Worm (Caenorhabditis elegans) whole organism, L4 larva: ENCODE data around the gene str-187.

Experiments
- F26F4.8 ChIP-seq: fragments of 200-800 bp; sonication (Bioruptor generic); conservative IDR thresholded peaks from 2 replicates; pipeline ENCODE4 v1.3.6; 2022; ENCODE audit warnings: missing genetic modification characterization, missing compliant biosample characterization
- F37D6.2 ChIP-seq: sonication (generic microtip); optimal IDR thresholded peaks from 2 replicates; lab custom pipeline; 2016; ENCODE audit warnings: mild to moderate bottlenecking, missing genetic modification characterization, missing compliant biosample characterization
- R02D3.7 ChIP-seq: fragments of 150-350 bp; sonication (generic microtip); optimal IDR thresholded peaks from 3 replicates; lab custom pipeline; 2014; ENCODE audit warnings: missing biosample characterization, missing genetic modification characterization
- Y5F2A.4 ChIP-seq: fragments of 200-800 bp; sonication (Bioruptor generic); optimal IDR thresholded peaks from 2 replicates; lab custom pipeline; 2018; ENCODE audit warnings: mild to moderate bottlenecking, missing genetic modification characterization, missing compliant biosample characterization
- Y75B8A.6 ChIP-seq: fragments of 200-800 bp; sonication (Bioruptor generic); IDR thresholded peaks from 2 replicates; pipeline ENCODE4 v1.3.6; 2022; ENCODE audit warnings: missing genetic modification reagents, missing genetic modification characterization, missing compliant biosample characterization
- ZK546.5 ChIP-seq, 2 experiments: sonication (generic microtip); optimal IDR thresholded peaks; 2 replicates each; lab custom pipeline; 2017; ENCODE audit warnings: missing biosample characterization in 2 of 2, missing genetic modification characterization in 2 of 2
- aly-2 ChIP-seq: sonication (generic microtip); optimal IDR thresholded peaks from 2 replicates; lab custom pipeline; 2018; ENCODE audit warnings: missing biosample characterization, missing genetic modification characterization
- ceh-20 ChIP-seq: fragments of 200-800 bp; sonication (Bioruptor generic); IDR thresholded peaks from 2 replicates; pipeline ENCODE4 v1.3.6; 2022; ENCODE audit warnings: missing genetic modification reagents, missing genetic modification characterization, missing compliant biosample characterization
- ceh-28 ChIP-seq: fragments of 150-350 bp; optimal IDR thresholded peaks from 2 replicates; lab custom pipeline; 2014; ENCODE audit warnings: missing biosample characterization, missing genetic modification reagents, missing genetic modification characterization
- ceh-32 ChIP-seq: sonication (generic microtip); optimal IDR thresholded peaks from 2 replicates; lab custom pipeline; 2016; ENCODE audit warnings: mild to moderate bottlenecking, missing genetic modification characterization, missing compliant biosample characterization; ENCODE audit not compliant: poor library complexity
- ceh-62 ChIP-seq: sonication (generic microtip); optimal IDR thresholded peaks from 2 replicates; lab custom pipeline; 2017; ENCODE audit warnings: missing biosample characterization, missing genetic modification characterization
- ceh-82 ChIP-seq: sonication (generic microtip); optimal IDR thresholded peaks from 2 replicates; lab custom pipeline; 2017; ENCODE audit warnings: missing biosample characterization, missing genetic modification characterization
- ces-1 ChIP-seq: fragments of 150-350 bp; sonication (generic microtip); optimal IDR thresholded peaks from 4 replicates; lab custom pipeline; 2014; ENCODE audit warnings: missing biosample characterization, missing genetic modification reagents, missing genetic modification characterization
- cey-2 ChIP-seq: sonication (generic microtip); optimal IDR thresholded peaks from 3 replicates; lab custom pipeline; 2017; ENCODE audit warnings: missing genetic modification characterization, mild to moderate bottlenecking, missing compliant biosample characterization, antibody characterized with exemption, borderline replicate concordance; ENCODE audit not compliant: insufficient read depth
- daf-12 ChIP-seq: fragments of 150-350 bp; optimal IDR thresholded peaks from 2 replicates; lab custom pipeline; 2014; ENCODE audit warnings: missing biosample characterization, missing genetic modification reagents, missing genetic modification characterization
- daf-19 ChIP-seq: fragments of 200-800 bp; sonication (Bioruptor generic); conservative IDR thresholded peaks from 2 replicates; pipeline ENCODE4 v1.3.6; 2022; ENCODE audit warnings: missing genetic modification characterization, missing compliant biosample characterization
- duxl-1 ChIP-seq: sonication (generic microtip); optimal IDR thresholded peaks from 2 replicates; lab custom pipeline; 2016; ENCODE audit warnings: mild to moderate bottlenecking, missing genetic modification characterization, moderate library complexity, missing compliant biosample characterization; ENCODE audit not compliant: poor library complexity
- egl-43 ChIP-seq: fragments of 200-800 bp; sonication (Bioruptor generic); IDR thresholded peaks from 2 replicates; pipeline ENCODE4 v1.3.6; 2022; ENCODE audit warnings: missing genetic modification reagents, missing genetic modification characterization, missing compliant biosample characterization
- fkh-10 ChIP-seq: fragments of 150-350 bp; optimal IDR thresholded peaks from 2 replicates; lab custom pipeline; 2014; ENCODE audit warnings: missing biosample characterization, missing genetic modification reagents, missing genetic modification characterization
- hif-1 ChIP-seq, 2 experiments: sonication (generic microtip); optimal IDR thresholded peaks; 2 replicates each; lab custom pipeline; 2016 to 2017; ENCODE audit warnings: missing compliant biosample characterization in 2 of 2, missing genetic modification characterization in 2 of 2, missing genetic modification reagents in 2 of 2, missing genotype in 2 of 2, mild to moderate bottlenecking in 1 of 2
- hlh-30 ChIP-seq: sonication (generic microtip); optimal IDR thresholded peaks from 2 replicates; lab custom pipeline; 2017; ENCODE audit warnings: antibody characterized with exemption, mild to moderate bottlenecking, missing genetic modification characterization, missing compliant biosample characterization; ENCODE audit not compliant: insufficient read depth
- hmg-1.1 ChIP-seq: fragments of 200-800 bp; sonication (Bioruptor generic); IDR thresholded peaks from 2 replicates; pipeline ENCODE4 v1.3.6; 2022; ENCODE audit warnings: missing genetic modification reagents, missing genetic modification characterization, missing compliant biosample characterization
- lin-15B ChIP-seq: fragments of 150-350 bp; sonication (generic microtip); optimal IDR thresholded peaks from 3 replicates; lab custom pipeline; 2014; ENCODE audit warnings: missing biosample characterization, missing genetic modification characterization
- lin-39 ChIP-seq: fragments of 150-350 bp; optimal IDR thresholded peaks from 2 replicates; lab custom pipeline; 2014; ENCODE audit warnings: missing biosample characterization, missing genetic modification reagents, missing genetic modification characterization
- lsy-2 ChIP-seq, 2 experiments: fragments of 150-350 bp in 1 of 2; sonication (generic microtip) in 1 of 2; optimal IDR thresholded peaks; 2 replicates each; lab custom pipeline; 2014 to 2017; ENCODE audit warnings: missing biosample characterization in 2 of 2, missing genetic modification characterization in 2 of 2
- madf-5 ChIP-seq, 2 experiments: fragments of 200-800 bp; sonication (Bioruptor generic); IDR thresholded peaks; 2 replicates each; pipeline ENCODE4 v1.3.6; 2022; ENCODE audit warnings: missing compliant biosample characterization in 2 of 2, missing genetic modification characterization in 2 of 2
- madf-9 ChIP-seq: fragments of 200-800 bp; sonication (Bioruptor generic); conservative IDR thresholded peaks from 2 replicates; pipeline ENCODE4 v1.3.6; 2022; ENCODE audit warnings: missing genetic modification reagents, missing genetic modification characterization, missing compliant biosample characterization
- mdl-1 ChIP-seq, 2 experiments: fragments of 150-350 bp in 1 of 2; sonication (generic microtip) in 1 of 2; optimal IDR thresholded peaks; 2 replicates each; lab custom pipeline; 2014 to 2017; ENCODE audit warnings: missing biosample characterization in 2 of 2, missing genetic modification characterization in 2 of 2
- mdt-29 ChIP-seq: fragments of 200-800 bp; sonication (Bioruptor generic); IDR thresholded peaks from 2 replicates; pipeline ENCODE4 v1.3.6; 2022; ENCODE audit warnings: missing genetic modification reagents, missing genetic modification characterization, missing compliant biosample characterization
- mxl-3 ChIP-seq: fragments of 200-800 bp; sonication (Bioruptor generic); optimal IDR thresholded peaks from 2 replicates; lab custom pipeline; 2018; ENCODE audit warnings: mild to moderate bottlenecking, missing genetic modification characterization, missing compliant biosample characterization
- nhr-11 ChIP-seq: fragments of 150-350 bp; optimal IDR thresholded peaks from 2 replicates; lab custom pipeline; 2014; ENCODE audit warnings: missing biosample characterization, missing genetic modification characterization
- nhr-111 ChIP-seq: fragments of 200-800 bp; sonication (Bioruptor generic); optimal IDR thresholded peaks from 2 replicates; lab custom pipeline; 2018; ENCODE audit warnings: mild to moderate bottlenecking, missing genetic modification characterization, missing compliant biosample characterization
- nhr-76 ChIP-seq: fragments of 150-350 bp; optimal IDR thresholded peaks from 2 replicates; lab custom pipeline; 2014; ENCODE audit warnings: missing biosample characterization, missing genetic modification characterization
- nhr-77 ChIP-seq: fragments of 150-350 bp; optimal IDR thresholded peaks from 2 replicates; lab custom pipeline; 2014; ENCODE audit warnings: missing biosample characterization, missing genetic modification characterization
- pha-4 ChIP-seq, 2 experiments: fragments of 150-350 bp in 1 of 2; fragments of 200-800 bp in 1 of 2; sonication (Bioruptor generic) in 1 of 2; IDR thresholded peaks in 1 of 2; optimal IDR thresholded peaks in 1 of 2; 2 replicates each; pipeline versions ENCODE4 v1.3.6 to Lab custom; 2014 to 2022; ENCODE audit warnings: missing genetic modification characterization in 2 of 2, missing genetic modification reagents in 2 of 2, missing biosample characterization in 1 of 2, missing compliant biosample characterization in 1 of 2
- php-3 ChIP-seq: fragments of 200-800 bp; sonication (Bioruptor generic); IDR thresholded peaks from 2 replicates; pipeline ENCODE4 v1.3.6; 2022; ENCODE audit warnings: missing genetic modification reagents, missing genetic modification characterization, missing compliant biosample characterization
- pqm-1 ChIP-seq: sonication (generic microtip); optimal IDR thresholded peaks from 2 replicates; lab custom pipeline; 2017; ENCODE audit warnings: missing biosample characterization, missing genetic modification characterization
- rbr-2 ChIP-seq: sonication (generic microtip); optimal IDR thresholded peaks from 2 replicates; lab custom pipeline; 2016; ENCODE audit warnings: missing genotype, missing genetic modification characterization, missing compliant biosample characterization
- saeg-2 ChIP-seq: fragments of 200-800 bp; sonication (Bioruptor generic); IDR thresholded peaks from 2 replicates; pipeline ENCODE4 v1.3.6; 2022; ENCODE audit warnings: missing genetic modification reagents, missing genetic modification characterization, missing compliant biosample characterization
- skn-1 ChIP-seq: fragments of 150-350 bp; optimal IDR thresholded peaks from 2 replicates; lab custom pipeline; 2014; ENCODE audit warnings: missing biosample characterization, missing genetic modification characterization
- tag-97 ChIP-seq: fragments of 200-800 bp; sonication (Bioruptor generic); IDR thresholded peaks from 2 replicates; pipeline ENCODE4 v1.3.6; 2022; ENCODE audit warnings: missing genetic modification characterization, missing compliant biosample characterization
- tra-1 ChIP-seq: fragments of 200-800 bp; sonication (Bioruptor generic); IDR thresholded peaks from 2 replicates; pipeline ENCODE4 v1.3.6; 2022; ENCODE audit warnings: missing genetic modification reagents, missing genetic modification characterization, missing compliant biosample characterization
- unc-39 ChIP-seq: sonication (generic microtip); optimal IDR thresholded peaks from 2 replicates; lab custom pipeline; 2017; ENCODE audit warnings: missing biosample characterization, missing genetic modification characterization
- unc-62 ChIP-seq, 3 experiments: fragments of 150-350 bp in 1 of 3; sonication (generic microtip); optimal IDR thresholded peaks in 2 of 3; peaks in 1 of 3; 1 replicate in 1 of 3; 2 replicates in 2 of 3; lab custom pipeline; 2014 to 2017; ENCODE audit warnings: missing biosample characterization in 3 of 3, missing genetic modification characterization in 3 of 3, missing genetic modification reagents in 3 of 3, missing genotype in 1 of 3
- zag-1 ChIP-seq: fragments of 150-350 bp; optimal IDR thresholded peaks from 2 replicates; lab custom pipeline; 2014; ENCODE audit warnings: missing biosample characterization, missing genetic modification characterization
- zfp-3 ChIP-seq: fragments of 200-800 bp; sonication (Bioruptor generic); conservative IDR thresholded peaks from 2 replicates; pipeline ENCODE4 v1.3.6; 2022; ENCODE audit warnings: missing genetic modification reagents, missing genetic modification characterization, missing compliant biosample characterization
- zip-11 ChIP-seq: fragments of 200-800 bp; sonication (Bioruptor generic); IDR thresholded peaks from 2 replicates; pipeline ENCODE4 v1.3.6; 2022; ENCODE audit warnings: missing genetic modification characterization, missing compliant biosample characterization
- zip-2 ChIP-seq: fragments of 150-350 bp; optimal IDR thresholded peaks from 2 replicates; lab custom pipeline; 2014; ENCODE audit warnings: missing biosample characterization, missing genetic modification characterization
- ztf-11 ChIP-seq: fragments of 150-350 bp; optimal IDR thresholded peaks from 2 replicates; lab custom pipeline; 2014; ENCODE audit warnings: missing biosample characterization, missing genetic modification characterization
- ztf-7 ChIP-seq: fragments of 150-350 bp; optimal IDR thresholded peaks from 2 replicates; lab custom pipeline; 2014; ENCODE audit warnings: missing biosample characterization, missing genetic modification characterization

The str-187 gene

DNA sequence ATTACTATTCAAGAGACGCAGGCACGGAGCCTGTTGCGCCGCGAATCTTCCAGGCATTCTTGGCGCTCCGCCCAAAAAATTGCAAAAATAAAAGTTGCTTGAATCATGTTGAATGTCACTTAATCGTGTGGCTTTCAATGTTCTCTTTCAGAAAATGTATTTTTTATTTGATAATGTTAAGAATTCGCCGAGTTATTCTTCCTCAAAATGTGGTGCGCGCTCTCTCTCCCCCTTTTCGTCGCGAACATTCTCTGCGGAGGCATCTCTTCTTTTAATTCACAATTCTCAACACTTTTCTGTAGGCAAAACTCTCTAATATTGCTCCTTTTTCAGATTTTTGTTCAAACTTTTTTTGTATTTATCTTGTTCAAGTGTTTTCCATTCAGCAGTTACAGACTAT is 13.0 kb downstream of the str-187 start (continued):
- TF ChIP-seq lin-39 (tag; lab: Kevin White, UChicago): peak; percentile 58
- TF ChIP-seq saeg-2: peak; percentile 88
- TF ChIP-seq ceh-20 (GFP tag; lab: Robert Waterston, UW): peak; percentile 96
- peak; percentile 63 for TF ChIP-seq ztf-7
- TF ChIP-seq fkh-10 (GFP tag; lab: Kevin White, UChicago): peak; percentile 99
- peak; percentile 55 for TF ChIP-seq php-3 (GFP tag; lab: Robert Waterston, UW)
- peak; percentile 98 for TF ChIP-seq nhr-77 (tag; lab: Kevin White, UChicago)
- peak; percentile 55 for TF ChIP-seq Y5F2A.4 (GFP tag; lab: Kevin White, UChicago)
- no peak for TF ChIP-seq nhr-111 (GFP tag; lab: Kevin White, UChicago)
- TF ChIP-seq ZK546.5 (tag; optimal IDR thresholded peaks at IDR 0.05; lab: Kevin White, UChicago): peak in 1 of 2 experiments; percentile 66
- peak; percentile 85 for TF ChIP-seq hlh-30
- TF ChIP-seq ceh-82: no peak
- peak; percentile 70 to 97 for TF ChIP-seq hif-1 (tag; optimal IDR thresholded peaks at IDR 0.05; lab: Kevin White, UChicago)
- no peak for TF ChIP-seq R02D3.7 (tag; lab: Kevin White, UChicago)
- peak; percentile 32 for TF ChIP-seq mxl-3 (GFP tag; lab: Kevin White, UChicago)
- TF ChIP-seq tra-1: peak; percentile 97
- peak; percentile 91 to 95 for TF ChIP-seq lsy-2 (tag; optimal IDR thresholded peaks at IDR 0.05; lab: Kevin White, UChicago)
- peak; percentile 98 for TF ChIP-seq rbr-2 (tag; lab: Kevin White, UChicago)
- TF ChIP-seq zip-11 (GFP tag; lab: Robert Waterston, UW): 0 out of 2 replicates have a peak, but pooled peaks have one; percentile 24
- TF ChIP-seq pha-4 (GFP tag; IDR thresholded peaks at IDR 0.05; lab: Robert Waterston, UW): peak; percentile 93
- peak; percentile 46 for TF ChIP-seq pha-4 (tag; optimal IDR thresholded peaks at IDR 0.05; lab: Kevin White, UChicago)
- TF ChIP-seq ceh-28 (tag; lab: Kevin White, UChicago): peak; percentile 19
- TF ChIP-seq ceh-62 (tag; lab: Kevin White, UChicago): no peak
- TF ChIP-seq ceh-32 (tag; lab: Kevin White, UChicago): peak; percentile 32
- TF ChIP-seq lin-15B (tag; lab: Kevin White, UChicago): no peak
- peak; percentile 78 for TF ChIP-seq nhr-76
- peak; percentile 47 to 79 for TF ChIP-seq mdl-1 (tag; optimal IDR thresholded peaks at IDR 0.05; lab: Kevin White, UChicago)
- peak; percentile 88 for TF ChIP-seq madf-9 (GFP tag; lab: Robert Waterston, UW)
- TF ChIP-seq hmg-1.1 (GFP tag; lab: Robert Waterston, UW): peak; percentile 98
- TF ChIP-seq mdt-29 (GFP tag; lab: Robert Waterston, UW): peak; percentile 100
- TF ChIP-seq unc-39 (tag; lab: Kevin White, UChicago): no peak
- peak; percentile 36 for TF ChIP-seq pqm-1 (tag; lab: Kevin White, UChicago)
- TF ChIP-seq zag-1 (tag; lab: Kevin White, UChicago): peak; percentile 79
- peak; percentile 95 for TF ChIP-seq F37D6.2 (tag; lab: Kevin White, UChicago)
- peak; percentile 31 to 97 for TF ChIP-seq unc-62 (GFP tag; optimal IDR thresholded peaks at IDR 0.05 in 1 of 2; lab: Kevin White, UChicago)
- TF ChIP-seq unc-62 (tag; optimal IDR thresholded peaks at IDR 0.05; lab: Kevin White, UChicago): no peak
- TF ChIP-seq duxl-1 (tag; lab: Kevin White, UChicago): peak; percentile 62
- TF ChIP-seq ces-1 (GFP tag; lab: Kevin White, UChicago): peak; percentile 89
- peak; percentile 94 for TF ChIP-seq egl-43 (GFP tag; lab: Robert Waterston, UW)
- peak; percentile 76 for TF ChIP-seq skn-1 (tag; lab: Kevin White, UChicago)
- peak; percentile 99 for TF ChIP-seq nhr-11 (tag; lab: Kevin White, UChicago)
- TF ChIP-seq cey-2: no peak
- TF ChIP-seq tag-97 (GFP tag; lab: Robert Waterston, UW): no peak
- peak; percentile 90 for TF ChIP-seq daf-19
- peak; percentile 89 for TF ChIP-seq Y75B8A.6 (GFP tag; lab: Robert Waterston, UW)
- no peak for TF ChIP-seq F26F4.8 (GFP tag; lab: Robert Waterston, UW)
- TF ChIP-seq zip-2: peak; percentile 88
- TF ChIP-seq aly-2: no peak
- no peak for TF ChIP-seq ztf-11 (tag; lab: Kevin White, UChicago)
- peak; percentile 98 for TF ChIP-seq zfp-3
- no peak for TF ChIP-seq daf-12
- peak; percentile 12 to 82; a peak in 2 of 4 replicates for TF ChIP-seq madf-5 (GFP tag; IDR thresholded peaks at IDR 0.05; lab: Robert Waterston, UW)
